Fruit fly (Drosophila melanogaster): Measurements from ENCODE around the gene CG43394.

CG43394 gene

DNA sequence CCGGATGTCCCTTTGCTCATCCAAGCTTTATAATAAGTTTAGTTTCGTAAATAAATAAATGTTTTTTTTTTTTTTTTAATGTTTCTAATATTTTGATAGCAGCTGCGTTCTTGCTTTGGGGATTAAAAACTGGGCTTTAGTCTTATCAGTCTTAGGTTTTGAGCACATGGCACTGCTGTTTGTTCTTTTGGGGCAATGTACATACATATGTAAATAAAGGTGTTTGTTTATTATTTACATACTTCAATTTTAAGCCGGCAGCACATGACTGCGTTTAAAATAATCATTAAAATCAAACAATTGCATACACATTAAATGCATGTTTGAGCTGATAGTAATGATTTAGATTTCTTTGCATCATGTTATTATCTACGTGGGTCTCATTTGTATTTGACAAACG, 18.7 kb downstream of the CG43394 start (continued):
- TF ChIP-seq CG14050 (GFP tag; IDR thresholded peaks at IDR 0.05) = no peak; the same call in 2 of the 3 replicates
- no peak; the same call in 2 of the 3 replicates for TF ChIP-seq B-H1 (GFP tag; IDR thresholded peaks at IDR 0.05)
- TF ChIP-seq CG5245 (GFP tag; optimal IDR thresholded peaks at IDR 0.05) = peak; percentile 66
- no peak for TF ChIP-seq CG9932 (GFP tag; IDR thresholded peaks at IDR 0.05)
- no peak for TF ChIP-seq CG11456 (GFP tag; IDR thresholded peaks at IDR 0.05)
- TF ChIP-seq zfh1 (GFP tag; IDR thresholded peaks at IDR 0.05) = peak; percentile 88
- peak; percentile 88 for TF ChIP-seq CG12071 (GFP tag; optimal IDR thresholded peaks at IDR 0.05)
- no peak for TF ChIP-seq CG13894 (tag; optimal IDR thresholded peaks at IDR 0.05)
- peak; percentile 76 for TF ChIP-seq CG1602 (GFP tag; optimal IDR thresholded peaks at IDR 0.05)
- peak; percentile 71 for TF ChIP-seq CG4820 (GFP tag; optimal IDR thresholded peaks at IDR 0.05)
- TF ChIP-seq CG1233 (GFP tag; optimal IDR thresholded peaks at IDR 0.05) = peak; percentile 90
- no peak for TF ChIP-seq hbn (GFP tag; IDR thresholded peaks at IDR 0.05; ENCODE audit: partially characterized antibody)
- TF ChIP-seq fd96Cb (tag; optimal IDR thresholded peaks at IDR 0.05) = peak; percentile 72
- TF ChIP-seq Chrac-16 (GFP tag; optimal IDR thresholded peaks at IDR 0.05) = no peak
- no peak for TF ChIP-seq CG15479 (GFP tag; optimal IDR thresholded peaks at IDR 0.05)
- TF ChIP-seq stwl (tag; optimal IDR thresholded peaks at IDR 0.05) = peak; percentile 54
- peak; percentile 92; the same call in 1 of the 2 replicates for TF ChIP-seq chm (GFP tag; IDR thresholded peaks at IDR 0.05)
- TF ChIP-seq Max (GFP tag; optimal IDR thresholded peaks at IDR 0.05) = peak; percentile 85
- peak; percentile 56 for TF ChIP-seq disco-r (GFP tag; optimal IDR thresholded peaks at IDR 0.05)
- TF ChIP-seq tx (GFP tag; optimal IDR thresholded peaks at IDR 0.05) = no peak
- TF ChIP-seq jing (GFP tag; optimal IDR thresholded peaks at IDR 0.05) = peak; percentile 55
- TF ChIP-seq ssp (GFP tag; IDR thresholded peaks at IDR 0.05) = no peak
- TF ChIP-seq BtbVII (GFP tag; optimal IDR thresholded peaks at IDR 0.05) = peak; percentile 85
- no peak for TF ChIP-seq Scr (GFP tag; IDR thresholded peaks at IDR 0.05; ENCODE audit: partially characterized antibody)
- no peak for TF ChIP-seq exex (tag; optimal IDR thresholded peaks at IDR 0.05)
- TF ChIP-seq fd3F (GFP tag; optimal IDR thresholded peaks at IDR 0.05) = peak; percentile 66
- peak; percentile 57 for TF ChIP-seq CG10654 (GFP tag; optimal IDR thresholded peaks at IDR 0.05)
- TF ChIP-seq CG17912 (GFP tag; optimal IDR thresholded peaks at IDR 0.05) = peak; percentile 87
- no peak for TF ChIP-seq CG6791 (GFP tag; IDR thresholded peaks at IDR 0.05; ENCODE audit: partially characterized antibody)
- TF ChIP-seq CG9876 (GFP tag; optimal IDR thresholded peaks at IDR 0.05) = peak; percentile 34
- no peak for TF ChIP-seq CG2129 (GFP tag; IDR thresholded peaks at IDR 0.05; ENCODE audit: partially characterized antibody)
- no peak for TF ChIP-seq CG11560 (tag; IDR thresholded peaks at IDR 0.05)
- peak; percentile 18; the same call in 1 of the 3 replicates for TF ChIP-seq tgo (GFP tag; IDR thresholded peaks at IDR 0.05)
- no peak for TF ChIP-seq CG16813 (GFP tag; IDR thresholded peaks at IDR 0.05; ENCODE audit: partially characterized antibody)
- peak; percentile 81 for TF ChIP-seq CG18262 (tag; optimal IDR thresholded peaks at IDR 0.05)
- no peak for TF ChIP-seq Trl (optimal IDR thresholded peaks at IDR 0.05)
- peak; percentile 80 for TF ChIP-seq Trl (GFP tag; optimal IDR thresholded peaks at IDR 0.05)
- peak; percentile 68 for TF ChIP-seq pfk (GFP tag; optimal IDR thresholded peaks at IDR 0.05)
- TF ChIP-seq CG12236 (GFP tag; optimal IDR thresholded peaks at IDR 0.05) = peak; percentile 85
- TF ChIP-seq CG14965 (GFP tag; optimal IDR thresholded peaks at IDR 0.05; ENCODE audit: borderline replicate concordance) = peak; percentile 64
- TF ChIP-seq Dref (GFP tag; IDR thresholded peaks at IDR 0.05) = no peak
- TF ChIP-seq CG31224 (GFP tag; IDR thresholded peaks at IDR 0.05) = no peak
- peak; percentile 63 for TF ChIP-seq maf-S (GFP tag; optimal IDR thresholded peaks at IDR 0.05)
- no peak for TF ChIP-seq HLH54F (GFP tag; optimal IDR thresholded peaks at IDR 0.05)
- TF ChIP-seq CkIIα-i1 (GFP tag; IDR thresholded peaks at IDR 0.05) = no peak
- no peak for TF ChIP-seq abd-A (tag; optimal IDR thresholded peaks at IDR 0.05)
- no peak for TF ChIP-seq gfzf (GFP tag; optimal IDR thresholded peaks at IDR 0.05)
- peak; percentile 39 for TF ChIP-seq CG4617 (GFP tag; optimal IDR thresholded peaks at IDR 0.05; ENCODE audit: borderline replicate concordance)
- TF ChIP-seq CG8089 (GFP tag; optimal IDR thresholded peaks at IDR 0.05) = peak; percentile 77
- TF ChIP-seq Mrtf (GFP tag; IDR thresholded peaks at IDR 0.05) = peak; percentile 53; the same call in 2 of the 3 replicates
- TF ChIP-seq CG33213 (GFP tag; optimal IDR thresholded peaks at IDR 0.05) = peak; percentile 85

Measured in whole organism, embryonic.